Worm (Caenorhabditis elegans) whole organism, young adult: Measurements from ENCODE around the gene F57G9.3.

Experiments used
- F10E7.11 ChIP-seq: sonication (generic microtip); optimal IDR thresholded peaks from 2 replicates; lab custom pipeline; 2017; ENCODE audit warnings: mild to moderate bottlenecking, missing genetic modification characterization, moderate library complexity, missing compliant biosample characterization
- T07F8.4 ChIP-seq: sonication (generic microtip); optimal IDR thresholded peaks from 2 replicates; lab custom pipeline; 2016; ENCODE audit warnings: mild to moderate bottlenecking, missing genetic modification characterization, moderate library complexity, missing compliant biosample characterization
- ama-1 ChIP-seq, 3 experiments: fragments of 150-350 bp in 1 of 3; sonication (generic microtip) in 2 of 3; optimal IDR thresholded peaks; 2 replicates each; lab custom pipeline; 2014 to 2018; ENCODE audit warnings: missing biosample characterization in 2 of 3, missing genetic modification characterization in 2 of 3, missing genetic modification reagents in 2 of 3
- die-1 ChIP-seq: sonication (generic microtip); optimal IDR thresholded peaks from 2 replicates; lab custom pipeline; 2016; ENCODE audit warnings: missing genotype, mild to moderate bottlenecking, missing genetic modification characterization, missing compliant biosample characterization
- egl-18 ChIP-seq: fragments of 200-800 bp; sonication (Bioruptor generic); IDR thresholded peaks from 2 replicates; pipeline ENCODE4 v1.3.6; 2022; ENCODE audit warnings: missing genetic modification reagents, missing genetic modification characterization, missing compliant biosample characterization
- egl-44 ChIP-seq: fragments of 200-800 bp; sonication (Bioruptor generic); IDR thresholded peaks from 2 replicates; pipeline ENCODE4 v1.3.6; 2022; ENCODE audit warnings: missing genetic modification reagents, missing genetic modification characterization, missing compliant biosample characterization
- hrde-1 ChIP-seq: sonication (generic microtip); optimal IDR thresholded peaks from 2 replicates; lab custom pipeline; 2016; ENCODE audit warnings: missing genetic modification characterization, mild to moderate bottlenecking, missing compliant biosample characterization, moderate library complexity, missing genotype, missing genetic modification reagents, borderline replicate concordance
- snpc-1.3 ChIP-seq: sonication (generic microtip); optimal IDR thresholded peaks from 2 replicates; lab custom pipeline; 2017; ENCODE audit warnings: missing genetic modification characterization, mild to moderate bottlenecking, missing compliant biosample characterization, antibody characterized with exemption, moderate library complexity, missing genotype, missing genetic modification reagents; ENCODE audit not compliant: insufficient read depth
- snpc-4 ChIP-seq, 5 experiments: fragments of 150-350 bp in 1 of 5; sonication (generic microtip) in 4 of 5; optimal IDR thresholded peaks; 2 replicates each; lab custom pipeline; 2014 to 2018; ENCODE audit warnings: missing genetic modification characterization in 5 of 5, missing biosample characterization in 3 of 5, antibody characterized with exemption in 2 of 5, mild to moderate bottlenecking in 2 of 5, missing compliant biosample characterization in 2 of 5, missing genotype in 2 of 5, moderate library complexity in 2 of 5, missing genetic modification reagents in 1 of 5

ce11 chrII:12362262-12362661 is 47.7 kb downstream of the F57G9.3 start:
- no peak for TF ChIP-seq F10E7.11 (tag; lab: Kevin White, UChicago)
- TF ChIP-seq egl-18 (GFP tag; lab: Robert Waterston, UW), result no peak
- no peak for TF ChIP-seq hrde-1 (tag; lab: Kevin White, UChicago)
- TF ChIP-seq egl-44 (GFP tag; lab: Robert Waterston, UW), result no peak
- peak; percentile 71 for TF ChIP-seq die-1 (tag; lab: Kevin White, UChicago)
- no peak for TF ChIP-seq snpc-1.3 (tag; lab: Kevin White, UChicago)
- TF ChIP-seq snpc-4 (GFP tag; optimal IDR thresholded peaks at IDR 0.05; lab: Kevin White, UChicago), result no peak
- TF ChIP-seq snpc-4 (tag; optimal IDR thresholded peaks at IDR 0.05; lab: Kevin White, UChicago), result peak in 1 of 4 experiments; percentile 33
- TF ChIP-seq ama-1 (optimal IDR thresholded peaks at IDR 0.05; lab: Kevin White, UChicago), result no peak
- TF ChIP-seq ama-1 (GFP tag; optimal IDR thresholded peaks at IDR 0.05; lab: Kevin White, UChicago), result no peak
- TF ChIP-seq T07F8.4 (tag; lab: Kevin White, UChicago), result no peak
